Fruit fly (Drosophila melanogaster): ENCODE results near the gene escl.

escl gene

DNA sequence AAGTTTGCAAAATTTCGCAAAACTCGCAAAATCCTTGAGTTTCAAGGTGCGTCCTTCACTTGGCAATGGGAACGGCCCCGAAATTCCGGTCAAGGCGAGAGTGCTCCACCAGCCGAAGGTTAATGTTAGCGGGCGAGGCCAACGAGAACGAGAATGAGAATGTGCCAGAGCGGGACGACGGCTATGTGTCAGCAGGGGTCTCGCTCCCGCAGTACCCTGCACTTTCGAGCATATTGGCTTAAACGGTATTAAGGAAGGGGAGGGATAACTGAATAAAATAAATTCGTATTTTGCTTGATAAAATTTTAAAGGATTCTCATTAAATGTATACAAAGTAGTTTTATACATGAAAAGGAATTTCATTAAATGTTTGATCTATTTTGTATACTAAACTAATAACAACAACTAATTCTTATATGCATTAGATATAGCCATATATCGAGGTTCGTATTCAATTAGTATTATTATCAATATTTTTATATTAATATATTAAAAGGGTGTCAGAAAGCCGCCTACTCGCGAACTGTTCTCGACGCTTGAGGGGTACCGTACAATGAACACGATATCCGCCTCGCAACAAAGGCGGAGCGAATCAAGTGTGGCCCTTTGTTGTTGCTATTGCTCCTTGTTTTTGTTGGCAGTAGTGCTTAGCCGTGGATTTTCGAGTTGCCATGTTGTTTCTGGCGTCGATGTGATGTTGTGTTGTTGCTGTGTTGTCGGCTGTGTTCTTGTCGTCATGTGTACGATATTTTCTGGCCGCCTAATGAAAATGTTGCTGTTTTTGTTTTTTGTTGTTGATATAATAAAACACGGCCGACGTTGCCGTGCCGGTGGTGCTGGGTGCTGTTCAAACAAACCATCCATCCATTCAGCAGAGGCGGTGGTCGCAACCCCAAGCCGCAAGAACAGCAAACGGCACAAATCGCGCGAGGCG, 15.9 kb downstream of the escl start (continued):
- TF ChIP-seq CG5245 (GFP tag; optimal IDR thresholded peaks at IDR 0.05) (peak; percentile 81), HLHmδ (GFP tag; optimal IDR thresholded peaks at IDR 0.05) (peak; percentile 56), CG13894 (tag; optimal IDR thresholded peaks at IDR 0.05) (peak; percentile 45), E2f2 (GFP tag; IDR thresholded peaks at IDR 0.05) (no peak), CG34422 (GFP tag; IDR thresholded peaks at IDR 0.05) (no peak), Deaf1 (tag; optimal IDR thresholded peaks at IDR 0.05) (peak; percentile 77), row (GFP tag; IDR thresholded peaks at IDR 0.05) (no peak), trem (tag; optimal IDR thresholded peaks at IDR 0.05) (peak; percentile 93), inv (GFP tag; IDR thresholded peaks at IDR 0.05; ENCODE audit: partially characterized antibody) (no peak), Hr3 (GFP tag; optimal IDR thresholded peaks at IDR 0.05) (peak; percentile 97), CG8388 (GFP tag; optimal IDR thresholded peaks at IDR 0.05) (peak; percentile 94), B-H2 (GFP tag; optimal IDR thresholded peaks at IDR 0.05) (peak; percentile 72), Hey (tag; optimal IDR thresholded peaks at IDR 0.05) (peak; percentile 31), ara (GFP tag; IDR thresholded peaks at IDR 0.05) (no peak), CG7963 (GFP tag; IDR thresholded peaks at IDR 0.05; ENCODE audit: partially characterized antibody) (no peak), D19B (GFP tag; optimal IDR thresholded peaks at IDR 0.05) (peak; percentile 96), CG2116 (GFP tag; optimal IDR thresholded peaks at IDR 0.05) (peak; percentile 72), luna (GFP tag; optimal IDR thresholded peaks at IDR 0.05) (peak; percentile 32), ro (GFP tag; IDR thresholded peaks at IDR 0.05) (no peak), CG12236 (GFP tag; optimal IDR thresholded peaks at IDR 0.05) (no peak), NfI (GFP tag; optimal IDR thresholded peaks at IDR 0.05) (peak; percentile 91), run (tag; optimal IDR thresholded peaks at IDR 0.05) (peak; percentile 88), gem (tag; optimal IDR thresholded peaks at IDR 0.05) (peak; percentile 99), CG1792 (GFP tag; optimal IDR thresholded peaks at IDR 0.05) (peak; percentile 46), CG6791 (GFP tag; IDR thresholded peaks at IDR 0.05; ENCODE audit: partially characterized antibody) (no peak), sisA (GFP tag; IDR thresholded peaks at IDR 0.05) (no peak), sens-2 (GFP tag; IDR thresholded peaks at IDR 0.05) (no peak), nerfin-1 (tag; optimal IDR thresholded peaks at IDR 0.05) (peak; percentile 92), az2 (GFP tag; optimal IDR thresholded peaks at IDR 0.05) (peak; percentile 91), vvl (GFP tag; IDR thresholded peaks at IDR 0.05) (no peak), CG13296 (GFP tag; optimal IDR thresholded peaks at IDR 0.05) (peak; percentile 98), CG18619 (GFP tag; optimal IDR thresholded peaks at IDR 0.05) (peak; percentile 97), Aef1 (GFP tag; IDR thresholded peaks at IDR 0.05) (no peak), lbe (GFP tag; optimal IDR thresholded peaks at IDR 0.05) (peak; percentile 73), CG31224 (GFP tag; IDR thresholded peaks at IDR 0.05) (no peak), wek (GFP tag; optimal IDR thresholded peaks at IDR 0.05) (no peak), cas (GFP tag; IDR thresholded peaks at IDR 0.05) (no peak), z (GFP tag; IDR thresholded peaks at IDR 0.05) (no peak), Usf (GFP tag; optimal IDR thresholded peaks at IDR 0.05) (peak; percentile 94), CG9609 (GFP tag; optimal IDR thresholded peaks at IDR 0.05) (peak; percentile 35), chm (GFP tag; IDR thresholded peaks at IDR 0.05) (no peak), Lim3 (GFP tag; IDR thresholded peaks at IDR 0.05) (no peak), cg (GFP tag; optimal IDR thresholded peaks at IDR 0.05) (no peak), gsb-n (tag; optimal IDR thresholded peaks at IDR 0.05) (peak; percentile 95), CG2202 (tag; optimal IDR thresholded peaks at IDR 0.05) (peak; percentile 87), HmgD (GFP tag; optimal IDR thresholded peaks at IDR 0.05) (no peak), Xbp1 (GFP tag; optimal IDR thresholded peaks at IDR 0.05) (peak; percentile 91), CG10543 (GFP tag; optimal IDR thresholded peaks at IDR 0.05) (peak; percentile 31), Sry-δ (GFP tag; optimal IDR thresholded peaks at IDR 0.05) (no peak)

All from whole organism, embryonic.